Fruit fly (Drosophila melanogaster) whole organism, embryonic: ENCODE data around the gene Ilp4.

Source experiments
- ATbp ChIP-seq: fragments of 200-800 bp; sonication (Bioruptor generic); optimal IDR thresholded peaks from 2 replicates; lab custom pipeline; 2017; ENCODE audit warnings: missing biosample characterization, mild to moderate bottlenecking, missing genetic modification characterization, missing genetic modification reagents
- Aef1 ChIP-seq: fragments of 200-800 bp; sonication (Bioruptor generic); IDR thresholded peaks from 3 replicates; pipeline ENCODE4 v1.3.6; 2022; ENCODE audit warnings: missing biosample characterization, missing genetic modification characterization
- B-H2 ChIP-seq: fragments of 200-800 bp; sonication (Bioruptor generic); optimal IDR thresholded peaks from 2 replicates; lab custom pipeline; 2018; ENCODE audit warnings: missing biosample characterization, mild to moderate bottlenecking, missing genetic modification characterization
- CG10267 ChIP-seq: fragments of 200-800 bp; sonication (Bioruptor generic); optimal IDR thresholded peaks from 2 replicates; lab custom pipeline; 2018; ENCODE audit warnings: missing biosample characterization, mild to moderate bottlenecking, missing genetic modification characterization, moderate library complexity
- CG10431 ChIP-seq: fragments of 200-800 bp; sonication (Bioruptor generic); optimal IDR thresholded peaks from 3 replicates; lab custom pipeline; 2018; ENCODE audit warnings: missing biosample characterization, mild to moderate bottlenecking, missing genetic modification characterization
- CG10462 ChIP-seq: fragments of 200-800 bp; sonication (Bioruptor generic); optimal IDR thresholded peaks from 2 replicates; lab custom pipeline; 2016; ENCODE audit warnings: missing biosample characterization, missing genetic modification characterization
- CG10543 ChIP-seq: fragments of 200-800 bp; sonication (Bioruptor generic); optimal IDR thresholded peaks from 3 replicates; lab custom pipeline; 2017; ENCODE audit warnings: missing biosample characterization, mild to moderate bottlenecking, missing genetic modification characterization, moderate library complexity
- CG11398 ChIP-seq: fragments of 200-800 bp; sonication (Bioruptor generic); optimal IDR thresholded peaks from 2 replicates; lab custom pipeline; 2016; ENCODE audit warnings: missing biosample characterization, missing genetic modification characterization
- CG13123 ChIP-seq: fragments of 200-800 bp; sonication (Bioruptor generic); optimal IDR thresholded peaks from 2 replicates; lab custom pipeline; 2016; ENCODE audit warnings: missing biosample characterization, missing genetic modification characterization
- CG13424 ChIP-seq: fragments of 200-800 bp; sonication (Bioruptor generic); optimal IDR thresholded peaks from 2 replicates; lab custom pipeline; 2019; ENCODE audit warnings: missing biosample characterization, mild to moderate bottlenecking, missing genetic modification characterization, moderate library complexity
- CG14860 ChIP-seq: fragments of 200-800 bp; sonication (Bioruptor generic); IDR thresholded peaks from 3 replicates; pipeline ENCODE4 v1.3.6; 2022; ENCODE audit warnings: missing biosample characterization, missing genetic modification characterization; ENCODE audit not compliant: partially characterized antibody
- CG16813 ChIP-seq: fragments of 200-800 bp; sonication (Bioruptor generic); IDR thresholded peaks from 3 replicates; pipeline ENCODE4 v1.3.6; 2022; ENCODE audit warnings: missing biosample characterization, missing genetic modification characterization; ENCODE audit not compliant: partially characterized antibody
- CG17328 ChIP-seq: fragments of 200-800 bp; sonication (Bioruptor generic); IDR thresholded peaks from 2 replicates; pipeline ENCODE4 v1.3.6; 2022; ENCODE audit warnings: missing biosample characterization, missing genetic modification characterization
- CG18262 ChIP-seq: fragments of 200-800 bp; optimal IDR thresholded peaks from 3 replicates; lab custom pipeline; 2019; ENCODE audit warnings: missing biosample characterization, mild to moderate bottlenecking, missing genetic modification characterization, moderate library complexity
- CG18599 ChIP-seq: fragments of 200-800 bp; sonication (Bioruptor generic); optimal IDR thresholded peaks from 3 replicates; lab custom pipeline; 2017; ENCODE audit warnings: missing biosample characterization, missing genetic modification characterization, mild to moderate bottlenecking, moderate library complexity, missing genetic modification reagents
- CG2199 ChIP-seq: fragments of 200-800 bp; sonication (Bioruptor generic); IDR thresholded peaks from 3 replicates; pipeline ENCODE4 v1.3.6; 2022; ENCODE audit warnings: missing biosample characterization, missing genetic modification characterization
- CG2889 ChIP-seq: fragments of 200-800 bp; sonication (Bioruptor generic); IDR thresholded peaks from 3 replicates; pipeline ENCODE4 v1.3.6; 2022; ENCODE audit warnings: missing biosample characterization, missing genetic modification characterization
- CG30020 ChIP-seq: fragments of 200-800 bp; optimal IDR thresholded peaks from 2 replicates; lab custom pipeline; 2019; ENCODE audit warnings: missing biosample characterization, mild to moderate bottlenecking, missing genetic modification characterization, moderate library complexity
- CG32532 ChIP-seq: fragments of 200-800 bp; sonication (Bioruptor generic); IDR thresholded peaks from 2 replicates; pipeline ENCODE4 v1.3.6; 2022; ENCODE audit warnings: missing biosample characterization, missing genetic modification characterization
- CG34376 ChIP-seq: fragments of 200-800 bp; sonication (Bioruptor generic); optimal IDR thresholded peaks from 2 replicates; lab custom pipeline; 2018; ENCODE audit warnings: missing biosample characterization, mild to moderate bottlenecking, missing genetic modification characterization
- CG4328 ChIP-seq: fragments of 200-800 bp; sonication (Bioruptor generic); optimal IDR thresholded peaks from 3 replicates; lab custom pipeline; 2017; ENCODE audit warnings: missing biosample characterization, missing genetic modification reagents, missing genetic modification characterization
- CG5245 ChIP-seq: fragments of 200-800 bp; sonication (Bioruptor generic); optimal IDR thresholded peaks from 3 replicates; lab custom pipeline; 2016; ENCODE audit warnings: missing biosample characterization, missing genetic modification characterization
- CG6254 ChIP-seq: fragments of 200-800 bp; sonication (Bioruptor generic); optimal IDR thresholded peaks from 3 replicates; lab custom pipeline; 2017; ENCODE audit warnings: mild to moderate bottlenecking, missing biosample characterization, missing genetic modification reagents, missing genetic modification characterization
- CG7556 ChIP-seq: fragments of 200-800 bp; sonication (Bioruptor generic); optimal IDR thresholded peaks from 2 replicates; lab custom pipeline; 2017; ENCODE audit warnings: missing biosample characterization, mild to moderate bottlenecking, missing genetic modification characterization
- CG8944 ChIP-seq: fragments of 200-800 bp; sonication (Bioruptor generic); optimal IDR thresholded peaks from 3 replicates; lab custom pipeline; 2016; ENCODE audit warnings: missing biosample characterization, missing genetic modification characterization
- Drgx ChIP-seq: fragments of 200-800 bp; sonication (Bioruptor generic); IDR thresholded peaks from 2 replicates; pipeline ENCODE4 v1.3.6; 2022; ENCODE audit warnings: missing biosample characterization, missing genetic modification characterization
- H2.0 ChIP-seq: fragments of 200-800 bp; sonication (Bioruptor generic); IDR thresholded peaks from 2 replicates; pipeline ENCODE4 v1.3.6; 2022; ENCODE audit warnings: missing biosample characterization, missing genetic modification characterization
- HHEX ChIP-seq: fragments of 200-800 bp; sonication (Bioruptor generic); optimal IDR thresholded peaks from 3 replicates; lab custom pipeline; 2017; ENCODE audit warnings: missing biosample characterization, mild to moderate bottlenecking, missing genetic modification characterization, missing genetic modification reagents
- Med ChIP-seq: fragments of 200-800 bp; sonication (Bioruptor generic); peaks from one replicate; lab custom pipeline; 2016; ENCODE audit warnings: missing biosample characterization, missing genetic modification characterization, mild to moderate bottlenecking, inconsistent platforms, moderate library complexity
- NfI ChIP-seq: fragments of 200-800 bp; sonication (Bioruptor generic); optimal IDR thresholded peaks from 3 replicates; lab custom pipeline; 2018; ENCODE audit warnings: missing biosample characterization, mild to moderate bottlenecking, missing genetic modification characterization, moderate library complexity
- PHDP ChIP-seq: fragments of 200-800 bp; sonication (Bioruptor generic); optimal IDR thresholded peaks from 3 replicates; lab custom pipeline; 2018; ENCODE audit warnings: missing biosample characterization, mild to moderate bottlenecking, missing genetic modification characterization, moderate library complexity
- Usf ChIP-seq: fragments of 200-800 bp; sonication (Bioruptor generic); optimal IDR thresholded peaks from 2 replicates; lab custom pipeline; 2017; ENCODE audit warnings: missing genotype, missing biosample characterization, missing genetic modification characterization
- Vsx1 ChIP-seq: fragments of 200-800 bp; sonication (Bioruptor generic); optimal IDR thresholded peaks from 2 replicates; lab custom pipeline; 2017; ENCODE audit warnings: missing biosample characterization, mild to moderate bottlenecking, missing genetic modification characterization, missing genetic modification reagents
- abd-A ChIP-seq: fragments of 200-800 bp; sonication (Bioruptor generic); optimal IDR thresholded peaks from 3 replicates; lab custom pipeline; 2019; ENCODE audit warnings: missing biosample characterization, mild to moderate bottlenecking, missing genetic modification characterization, moderate library complexity
- amos ChIP-seq: fragments of 200-800 bp; sonication (Bioruptor generic); IDR thresholded peaks from 2 replicates; pipeline ENCODE4 v1.3.6; 2022; ENCODE audit warnings: missing biosample characterization, missing genetic modification characterization; ENCODE audit not compliant: partially characterized antibody
- crol ChIP-seq: fragments of 200-800 bp; sonication (Bioruptor generic); IDR thresholded peaks from 2 replicates; pipeline ENCODE4 v1.3.6; 2022; ENCODE audit warnings: missing biosample characterization, missing genetic modification characterization
- esg ChIP-seq: fragments of 200-800 bp; sonication (Bioruptor generic); conservative IDR thresholded peaks from 2 replicates; pipeline ENCODE4 v1.3.6; 2022; ENCODE audit warnings: missing biosample characterization, missing genetic modification characterization
- gsb ChIP-seq: fragments of 200-800 bp; sonication (Bioruptor generic); IDR thresholded peaks from 2 replicates; pipeline ENCODE4 v1.3.6; 2022; ENCODE audit warnings: missing biosample characterization, missing genetic modification characterization
- gt ChIP-seq: fragments of 200-800 bp; sonication (Bioruptor generic); IDR thresholded peaks from 2 replicates; pipeline ENCODE4 v1.3.6; 2022; ENCODE audit warnings: missing biosample characterization, missing genetic modification characterization
- ham ChIP-seq: fragments of 200-800 bp; sonication (Bioruptor generic); IDR thresholded peaks from 2 replicates; pipeline ENCODE4 v1.3.6; 2022; ENCODE audit warnings: missing biosample characterization, missing genetic modification characterization
- odd ChIP-seq: fragments of 200-800 bp; sonication (Bioruptor generic); optimal IDR thresholded peaks from 2 replicates; lab custom pipeline; 2017; ENCODE audit warnings: missing biosample characterization, mild to moderate bottlenecking, missing genetic modification characterization
- pan ChIP-seq, 4 experiments: fragments of >200 bp in 3 of 4; fragments of 200-800 bp in 1 of 4; sonication (Bioruptor generic) in 1 of 4; optimal IDR thresholded peaks in 3 of 4; IDR thresholded peaks in 1 of 4; 2 replicates each; pipeline versions ENCODE4 v1.3.6 to Lab custom; 2017 to 2022; ENCODE audit warnings: missing biosample characterization in 2 of 4, missing genetic modification characterization in 2 of 4, mixed read lengths in 1 of 4
- pb ChIP-seq: fragments of 200-800 bp; sonication (Bioruptor generic); optimal IDR thresholded peaks from 3 replicates; lab custom pipeline; 2016; ENCODE audit warnings: missing biosample characterization, missing genetic modification characterization
- pita ChIP-seq: fragments of 200-800 bp; sonication (Bioruptor generic); optimal IDR thresholded peaks from 2 replicates; lab custom pipeline; 2017; ENCODE audit warnings: missing biosample characterization, mild to moderate bottlenecking, missing genetic modification characterization
- pnt ChIP-seq: fragments of 200-800 bp; sonication (Bioruptor generic); optimal IDR thresholded peaks from 3 replicates; lab custom pipeline; 2016; ENCODE audit warnings: missing biosample characterization, missing genetic modification characterization
- pum ChIP-seq: fragments of 200-800 bp; sonication (Bioruptor generic); optimal IDR thresholded peaks from 2 replicates; lab custom pipeline; 2016; ENCODE audit warnings: missing biosample characterization, missing genetic modification characterization
- sd ChIP-seq: fragments of 200-800 bp; sonication (Bioruptor generic); optimal IDR thresholded peaks from 3 replicates; lab custom pipeline; 2018; ENCODE audit warnings: missing biosample characterization, mild to moderate bottlenecking, missing genetic modification characterization, moderate library complexity
- sens ChIP-seq: fragments of 200-800 bp; sonication (Bioruptor generic); peaks from one replicate; lab custom pipeline; 2016; ENCODE audit warnings: missing biosample characterization, missing genetic modification characterization
- sima ChIP-seq: fragments of 200-800 bp; sonication (Bioruptor generic); optimal IDR thresholded peaks from 2 replicates; lab custom pipeline; 2016; ENCODE audit warnings: missing biosample characterization, missing genetic modification characterization
- sisA ChIP-seq: fragments of 200-800 bp; sonication (Bioruptor generic); IDR thresholded peaks from 2 replicates; pipeline ENCODE4 v1.3.6; 2022; ENCODE audit warnings: missing biosample characterization, missing genetic modification characterization
- tx ChIP-seq: fragments of 200-800 bp; sonication (Bioruptor generic); optimal IDR thresholded peaks from 2 replicates; lab custom pipeline; 2016; ENCODE audit warnings: missing biosample characterization, missing genetic modification characterization

Ilp4 gene

dm6 chr3L:9814621-9815020, 10.6 kb upstream of the Ilp4 start:
- TF ChIP-seq Med (GFP tag; lab: Kevin White, UChicago) (peak; percentile 48), CG8944 (GFP tag; lab: Kevin White, UChicago) (no peak), CG30020 (tag; lab: Kevin White, UChicago) (no peak), Vsx1 (GFP tag; lab: Kevin White, UChicago) (no peak), CG32532 (GFP tag; lab: Robert Waterston, UW) (no peak), crol (GFP tag; lab: Robert Waterston, UW) (peak; percentile 89), esg (GFP tag; lab: Robert Waterston, UW) (no peak), amos (GFP tag; lab: Robert Waterston, UW) (no peak), pita (no peak), pum (GFP tag; lab: Kevin White, UChicago) (no peak), CG11398 (GFP tag; lab: Kevin White, UChicago) (no peak), B-H2 (GFP tag; lab: Kevin White, UChicago) (no peak), sisA (no peak), CG34376 (GFP tag; lab: Kevin White, UChicago) (no peak), CG5245 (GFP tag; lab: Kevin White, UChicago) (no peak), sima (GFP tag; lab: Kevin White, UChicago) (no peak), PHDP (tag; lab: Kevin White, UChicago) (no peak), pb (GFP tag; lab: Kevin White, UChicago) (no peak), HHEX (GFP tag; lab: Kevin White, UChicago) (no peak), CG10462 (no peak), tx (GFP tag; lab: Kevin White, UChicago) (no peak), CG17328 (no peak), Usf (GFP tag; lab: Kevin White, UChicago) (no peak), gt (GFP tag; lab: Robert Waterston, UW) (no peak), pnt (GFP tag; lab: Kevin White, UChicago) (no peak), CG6254 (GFP tag; lab: Kevin White, UChicago) (no peak), gsb (no peak), sd (tag; lab: Kevin White, UChicago) (peak; percentile 72), CG10267 (tag; lab: Kevin White, UChicago) (no peak), CG2199 (GFP tag; lab: Robert Waterston, UW) (peak; percentile 36; the same call in 1 of the 3 replicates), CG10543 (GFP tag; lab: Kevin White, UChicago) (peak; percentile 74), CG2889 (no peak), NfI (no peak), H2.0 (GFP tag; lab: Robert Waterston, UW) (no peak), CG4328 (GFP tag; lab: Kevin White, UChicago) (peak; percentile 47), Aef1 (GFP tag; lab: Robert Waterston, UW) (no peak), CG14860 (GFP tag; lab: Robert Waterston, UW) (no peak), ham (GFP tag; lab: Robert Waterston, UW) (no peak), CG16813 (GFP tag; lab: Robert Waterston, UW) (no peak), abd-A (tag; lab: Kevin White, UChicago) (peak; percentile 48), CG18262 (tag; lab: Kevin White, UChicago) (no peak), odd (no peak), ATbp (GFP tag; lab: Kevin White, UChicago) (no peak), CG13123 (GFP tag; lab: Kevin White, UChicago) (no peak), CG18599 (GFP tag; lab: Kevin White, UChicago) (no peak), sens (GFP tag; lab: Kevin White, UChicago) (peak; percentile 14), CG13424 (tag; lab: Kevin White, UChicago) (no peak), Drgx (peak; percentile 68), CG7556 (GFP tag; lab: Kevin White, UChicago) (no peak), pan (optimal IDR thresholded peaks at IDR 0.05; lab: Kevin White, UChicago) (no peak), pan (GFP tag; optimal IDR thresholded peaks at IDR 0.05 in 1 of 2, IDR thresholded peaks at IDR 0.05 in 1 of 2) (no peak), CG10431 (no peak)
